Worm (Caenorhabditis elegans): ENCODE results near the gene clc-21.
"Not testable (repeated sequence)": the region's sequence is repeated elsewhere in the genome, so short reads cannot be mapped to it uniquely, and the experiment has no call there.

clc-21 gene

ce11 chrV:17458069-17458468, 41.1 kb downstream of the clc-21 start, which contains the start of gene str-200:
str-200 (minus strand) TSS chrV:17458169.
- no peak for TF ChIP-seq tbx-11 (GFP tag; IDR thresholded peaks at IDR 0.05)
- no peak for TF ChIP-seq hnd-1 (tag; optimal IDR thresholded peaks at IDR 0.05)
- TF ChIP-seq aly-1 (tag; optimal IDR thresholded peaks at IDR 0.05), result no peak
- no peak for TF ChIP-seq tbx-37 (GFP tag; conservative IDR thresholded peaks at IDR 0.05)
- TF ChIP-seq pes-1 (GFP tag; IDR thresholded peaks at IDR 0.05), result no peak
- no peak for TF ChIP-seq scrt-1 (GFP tag; IDR thresholded peaks at IDR 0.05)
- TF ChIP-seq hmbx-1 (tag; optimal IDR thresholded peaks at IDR 0.05), result no peak
- TF ChIP-seq hmg-4 (GFP tag; optimal IDR thresholded peaks at IDR 0.05), result no peak
- no peak for TF ChIP-seq B0310.2 (tag; optimal IDR thresholded peaks at IDR 0.05)
- no peak for TF ChIP-seq tra-4 (tag; optimal IDR thresholded peaks at IDR 0.05)
- no peak for TF ChIP-seq ceh-36 (tag; optimal IDR thresholded peaks at IDR 0.05)
- TF ChIP-seq ets-7 (tag; optimal IDR thresholded peaks at IDR 0.05), result no peak

ce11 chrV:17460061-17460460, 43.1 kb downstream of the clc-21 start, which contains the start of gene srz-48:
srz-48 (minus strand) TSS chrV:17460161.
- no peak for TF ChIP-seq flt-1 (GFP tag; IDR thresholded peaks at IDR 0.05)
- no peak for TF ChIP-seq tbx-37 (GFP tag; conservative IDR thresholded peaks at IDR 0.05)
- no peak for TF ChIP-seq ama-1 (optimal IDR thresholded peaks at IDR 0.05)
- TF ChIP-seq scrt-1 (GFP tag; IDR thresholded peaks at IDR 0.05), result no peak
- TF ChIP-seq hnd-1 (tag; optimal IDR thresholded peaks at IDR 0.05), result no peak
- TF ChIP-seq aly-1 (tag; optimal IDR thresholded peaks at IDR 0.05), result no peak
- no peak for TF ChIP-seq ceh-36 (tag; optimal IDR thresholded peaks at IDR 0.05)
- no peak for TF ChIP-seq F13C5.2 (tag; optimal IDR thresholded peaks at IDR 0.05)
- TF ChIP-seq hmg-4 (GFP tag; optimal IDR thresholded peaks at IDR 0.05), result no peak
- TF ChIP-seq sea-1 (GFP tag; conservative IDR thresholded peaks at IDR 0.05), result no peak
- no peak for TF ChIP-seq tbx-11 (GFP tag; IDR thresholded peaks at IDR 0.05)
- TF ChIP-seq ceh-13 (GFP tag; optimal IDR thresholded peaks at IDR 0.05), result no peak
- no peak for TF ChIP-seq ets-7 (tag; optimal IDR thresholded peaks at IDR 0.05)
- TF ChIP-seq B0310.2 (tag; optimal IDR thresholded peaks at IDR 0.05), result no peak
- TF ChIP-seq hmbx-1 (tag; optimal IDR thresholded peaks at IDR 0.05), result no peak
- TF ChIP-seq pes-1 (GFP tag; IDR thresholded peaks at IDR 0.05), result no peak
- TF ChIP-seq tra-4 (tag; optimal IDR thresholded peaks at IDR 0.05), result no peak

DNA sequence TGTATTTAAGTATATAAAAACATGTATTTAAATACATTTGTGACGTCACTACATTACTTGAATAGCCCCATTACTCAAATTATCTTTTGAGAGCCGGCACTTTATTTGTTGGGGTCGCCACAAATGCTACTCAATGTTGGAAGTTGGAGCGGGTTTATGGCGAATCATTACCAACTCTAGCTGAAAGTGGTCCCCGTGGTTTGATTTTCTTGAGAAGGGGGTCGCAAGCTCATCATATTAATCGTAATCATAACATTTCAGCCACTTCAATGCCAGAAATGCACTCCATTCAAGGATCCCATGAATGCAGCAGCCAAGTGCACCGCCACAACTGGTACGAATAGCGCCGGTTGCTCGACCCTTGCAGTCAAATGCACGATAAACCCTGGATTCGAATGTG, 47.3 kb downstream of the clc-21 start, which contains the start of gene F20E11.7:
Gene F20E11.7 (plus strand): TSS at position 301 of the 400 bp plus-strand sequence.
- not testable (repeated sequence) for TF ChIP-seq sea-1 (GFP tag; conservative IDR thresholded peaks at IDR 0.05); tra-4 (tag; optimal IDR thresholded peaks at IDR 0.05); tbx-11 (GFP tag; IDR thresholded peaks at IDR 0.05)

DNA sequence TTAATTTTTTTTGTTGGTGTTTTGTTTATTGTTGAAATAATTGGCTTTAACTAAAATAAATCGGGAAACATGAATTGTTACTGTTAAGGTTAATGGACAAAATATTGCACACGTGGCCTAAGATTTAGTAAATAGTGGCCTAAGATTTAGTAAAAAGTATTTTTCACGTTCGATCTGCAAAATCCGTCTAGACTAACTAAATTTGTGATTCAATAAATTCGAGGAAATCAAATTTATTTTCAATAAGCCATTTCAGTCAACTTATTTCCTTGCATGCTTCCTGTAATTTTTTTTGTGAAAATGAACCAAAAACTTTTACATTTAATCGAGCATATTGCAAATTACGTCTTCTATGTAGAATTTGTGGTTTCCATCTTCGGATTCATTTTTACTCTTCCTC, 49.8 kb downstream of the clc-21 start, which contains the start of gene srw-72:
Gene srw-72 (plus strand): TSS at position 301 of the 400 bp plus-strand sequence.
- TF ChIP-seq tra-4 (tag; optimal IDR thresholded peaks at IDR 0.05) (no peak), aly-1 (tag; optimal IDR thresholded peaks at IDR 0.05) (no peak), hnd-1 (tag; optimal IDR thresholded peaks at IDR 0.05) (no peak), F13C5.2 (tag; optimal IDR thresholded peaks at IDR 0.05) (no peak), scrt-1 (GFP tag; IDR thresholded peaks at IDR 0.05) (no peak), ceh-36 (tag; optimal IDR thresholded peaks at IDR 0.05) (no peak), ceh-13 (GFP tag; optimal IDR thresholded peaks at IDR 0.05) (no peak), sea-1 (GFP tag; conservative IDR thresholded peaks at IDR 0.05) (no peak), ets-7 (tag; optimal IDR thresholded peaks at IDR 0.05) (no peak)

DNA sequence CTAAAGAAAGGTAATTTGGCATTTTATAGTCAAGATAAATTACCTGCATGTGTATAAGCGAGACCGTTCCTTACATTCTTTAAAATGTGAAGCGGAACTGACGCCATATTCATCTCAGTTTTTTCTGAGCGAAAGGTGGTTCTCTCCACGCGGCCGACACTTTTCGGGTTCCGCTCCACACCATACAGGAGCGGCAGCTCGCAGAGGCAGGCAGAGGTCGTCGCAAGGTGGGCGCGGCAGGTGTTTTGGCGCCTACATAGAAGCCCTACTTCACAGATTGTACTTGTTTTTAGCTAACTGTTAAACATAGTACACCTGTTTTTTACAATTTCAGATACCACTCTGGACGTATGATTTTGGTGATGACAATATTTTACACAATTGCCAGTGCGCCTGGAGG, 50.9 kb downstream of the clc-21 start:
- TF ChIP-seq hmbx-1 (tag; optimal IDR thresholded peaks at IDR 0.05) (no peak), B0310.2 (tag; optimal IDR thresholded peaks at IDR 0.05) (no peak), ets-7 (tag; optimal IDR thresholded peaks at IDR 0.05) (no peak), F13C5.2 (tag; optimal IDR thresholded peaks at IDR 0.05) (no peak), tbx-37 (GFP tag; conservative IDR thresholded peaks at IDR 0.05) (no peak), hnd-1 (tag; optimal IDR thresholded peaks at IDR 0.05) (no peak), hmg-4 (GFP tag; optimal IDR thresholded peaks at IDR 0.05) (no peak), ceh-13 (GFP tag; optimal IDR thresholded peaks at IDR 0.05) (no peak), flt-1 (GFP tag; IDR thresholded peaks at IDR 0.05) (no peak), ama-1 (optimal IDR thresholded peaks at IDR 0.05) (no peak), sea-1 (GFP tag; conservative IDR thresholded peaks at IDR 0.05) (no peak), pes-1 (GFP tag; IDR thresholded peaks at IDR 0.05) (no peak), aly-1 (tag; optimal IDR thresholded peaks at IDR 0.05) (no peak), ceh-36 (tag; optimal IDR thresholded peaks at IDR 0.05) (no peak), tbx-11 (GFP tag; IDR thresholded peaks at IDR 0.05) (no peak), scrt-1 (GFP tag; IDR thresholded peaks at IDR 0.05) (no peak), tra-4 (tag; optimal IDR thresholded peaks at IDR 0.05) (no peak)

Measured in whole organism, early embryonic.